Worm (Caenorhabditis elegans): ENCODE data around the gene Y51B9A.14.

DNA sequence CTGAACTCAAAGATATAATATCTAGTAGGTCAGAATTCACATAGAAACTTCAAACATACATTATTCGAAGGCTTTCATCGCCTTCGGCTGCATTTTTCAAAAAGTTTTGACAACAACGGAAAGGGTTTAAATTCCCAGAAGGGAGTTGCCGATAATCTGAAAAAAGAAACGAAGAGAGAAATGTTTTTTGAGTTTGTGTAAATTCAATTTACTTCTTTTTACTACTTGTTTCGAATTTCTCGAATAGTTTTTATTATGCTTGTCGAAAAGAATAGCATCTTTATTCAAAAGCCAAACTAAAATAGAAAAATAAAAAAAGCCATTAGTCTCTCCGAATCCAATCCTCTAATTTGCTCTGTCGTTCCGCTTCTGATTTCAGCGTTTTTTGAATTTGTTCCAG is 32.8 kb upstream of the Y51B9A.14 start:
- no peak for TF ChIP-seq snpc-4 (tag; optimal IDR thresholded peaks at IDR 0.05)
- TF ChIP-seq cnd-1 (tag; optimal IDR thresholded peaks at IDR 0.05): no peak
- no peak for TF ChIP-seq drap-1 (GFP tag; optimal IDR thresholded peaks at IDR 0.05)
- no peak for TF ChIP-seq ceh-39 (tag; optimal IDR thresholded peaks at IDR 0.05)
- no peak for TF ChIP-seq unc-62 (GFP tag; optimal IDR thresholded peaks at IDR 0.05)
- TF ChIP-seq unc-39 (tag; optimal IDR thresholded peaks at IDR 0.05): no peak
- TF ChIP-seq elt-3 (tag; optimal IDR thresholded peaks at IDR 0.05): no peak
- TF ChIP-seq nhr-237 (tag; optimal IDR thresholded peaks at IDR 0.05): no peak
- TF ChIP-seq M03D4.4 (tag; optimal IDR thresholded peaks at IDR 0.05): no peak
- no peak for TF ChIP-seq lsy-2 (tag; optimal IDR thresholded peaks at IDR 0.05)
- no peak for TF ChIP-seq lin-32 (GFP tag; optimal IDR thresholded peaks at IDR 0.05)
- no peak for TF ChIP-seq ztf-11 (tag; optimal IDR thresholded peaks at IDR 0.05)
- no peak for TF ChIP-seq nhr-76 (tag; optimal IDR thresholded peaks at IDR 0.05)

Data from whole organism, mixed stage, embryonic.